Worm (Caenorhabditis elegans) whole organism, mixed stage, embryonic: ENCODE measurements around the gene tag-280.

Source experiments
- M03D4.4 ChIP-seq: sonication (generic microtip); optimal IDR thresholded peaks from 2 replicates; lab custom pipeline; 2017; ENCODE audit warnings: mild to moderate bottlenecking, missing genetic modification characterization, missing compliant biosample characterization
- bed-3 ChIP-seq: fragments of 200-800 bp; sonication (Bioruptor generic); optimal IDR thresholded peaks from 3 replicates; lab custom pipeline; 2018; ENCODE audit warnings: mild to moderate bottlenecking, missing genetic modification characterization, moderate library complexity, missing compliant biosample characterization
- blmp-1 ChIP-seq: fragments of 150-350 bp; optimal IDR thresholded peaks from 2 replicates; lab custom pipeline; 2014; ENCODE audit warnings: missing biosample characterization, missing genetic modification characterization
- ceh-39 ChIP-seq: fragments of 150-350 bp; optimal IDR thresholded peaks from 2 replicates; lab custom pipeline; 2014; ENCODE audit warnings: missing biosample characterization, missing genetic modification characterization
- ceh-43 ChIP-seq: fragments of 200-800 bp; sonication (Bioruptor generic); optimal IDR thresholded peaks from 2 replicates; lab custom pipeline; 2018; ENCODE audit warnings: mild to moderate bottlenecking, missing genetic modification characterization, moderate library complexity, missing compliant biosample characterization
- ces-1 ChIP-seq: fragments of 150-350 bp; optimal IDR thresholded peaks from 2 replicates; lab custom pipeline; 2014; ENCODE audit warnings: missing biosample characterization, missing genetic modification reagents, missing genetic modification characterization
- cnd-1 ChIP-seq: fragments of 200-800 bp; sonication (Bioruptor generic); optimal IDR thresholded peaks from 2 replicates; lab custom pipeline; 2018; ENCODE audit warnings: mild to moderate bottlenecking, missing genetic modification characterization, missing compliant biosample characterization
- drap-1 ChIP-seq: fragments of 200-800 bp; sonication (Bioruptor generic); optimal IDR thresholded peaks from 3 replicates; lab custom pipeline; 2018; ENCODE audit warnings: mild to moderate bottlenecking, missing genetic modification characterization, missing compliant biosample characterization
- elt-1 ChIP-seq: sonication (generic microtip); optimal IDR thresholded peaks from 2 replicates; lab custom pipeline; 2017; ENCODE audit warnings: missing genetic modification characterization, mild to moderate bottlenecking, missing compliant biosample characterization, antibody characterized with exemption, moderate library complexity, borderline replicate concordance; ENCODE audit not compliant: insufficient read depth
- elt-3 ChIP-seq: fragments of 150-350 bp; optimal IDR thresholded peaks from 2 replicates; lab custom pipeline; 2014; ENCODE audit warnings: missing biosample characterization, missing genetic modification characterization
- flh-1 ChIP-seq: fragments of 200-800 bp; sonication (Bioruptor generic); optimal IDR thresholded peaks from 2 replicates; lab custom pipeline; 2018; ENCODE audit warnings: mild to moderate bottlenecking, missing genetic modification characterization, moderate library complexity, missing compliant biosample characterization
- ham-2 ChIP-seq: fragments of 200-800 bp; sonication (Bioruptor generic); optimal IDR thresholded peaks from 2 replicates; lab custom pipeline; 2018; ENCODE audit warnings: mild to moderate bottlenecking, missing genetic modification characterization, missing compliant biosample characterization
- hlh-1 ChIP-seq: fragments of 150-350 bp; optimal IDR thresholded peaks from 2 replicates; lab custom pipeline; 2014; ENCODE audit warnings: missing biosample characterization, missing genetic modification reagents, missing genetic modification characterization
- lin-13 ChIP-seq: fragments of 150-350 bp; optimal IDR thresholded peaks from 2 replicates; lab custom pipeline; 2014; ENCODE audit warnings: missing biosample characterization, missing genetic modification characterization
- lin-32 ChIP-seq: fragments of 200-800 bp; sonication (Bioruptor generic); optimal IDR thresholded peaks from 2 replicates; lab custom pipeline; 2018; ENCODE audit warnings: mild to moderate bottlenecking, missing genetic modification characterization, missing compliant biosample characterization
- lsy-2 ChIP-seq: fragments of 150-350 bp; optimal IDR thresholded peaks from 2 replicates; lab custom pipeline; 2014; ENCODE audit warnings: missing biosample characterization, missing genetic modification characterization
- mep-1 ChIP-seq: fragments of 150-350 bp; optimal IDR thresholded peaks from 2 replicates; lab custom pipeline; 2017; ENCODE audit warnings: missing biosample characterization, missing genetic modification reagents, missing genetic modification characterization, inconsistent platforms
- mls-2 ChIP-seq: sonication (generic microtip); optimal IDR thresholded peaks from 2 replicates; lab custom pipeline; 2016; ENCODE audit warnings: mild to moderate bottlenecking, missing genetic modification characterization, moderate library complexity, missing compliant biosample characterization
- nhr-12 ChIP-seq: fragments of 150-350 bp; optimal IDR thresholded peaks from 2 replicates; lab custom pipeline; 2014; ENCODE audit warnings: missing biosample characterization, missing genetic modification characterization
- nhr-2 ChIP-seq: fragments of 150-350 bp; optimal IDR thresholded peaks from 2 replicates; lab custom pipeline; 2014; ENCODE audit warnings: missing biosample characterization, missing genetic modification characterization
- nhr-237 ChIP-seq: fragments of 150-350 bp; optimal IDR thresholded peaks from 2 replicates; lab custom pipeline; 2014; ENCODE audit warnings: missing biosample characterization, missing genetic modification characterization
- nhr-28 ChIP-seq: fragments of 150-350 bp; optimal IDR thresholded peaks from 2 replicates; lab custom pipeline; 2014; ENCODE audit warnings: missing biosample characterization, missing genetic modification characterization
- nhr-76 ChIP-seq: sonication (generic microtip); optimal IDR thresholded peaks from 2 replicates; lab custom pipeline; 2017; ENCODE audit warnings: missing biosample characterization, missing genetic modification characterization
- pha-4 ChIP-seq: fragments of 150-350 bp; optimal IDR thresholded peaks from 2 replicates; lab custom pipeline; 2018; ENCODE audit warnings: missing biosample characterization, missing genetic modification reagents, missing genetic modification characterization
- snpc-4 ChIP-seq: fragments of 150-350 bp; optimal IDR thresholded peaks from 2 replicates; lab custom pipeline; 2014; ENCODE audit warnings: missing biosample characterization, missing genetic modification characterization
- sptf-1 ChIP-seq: sonication (generic microtip); optimal IDR thresholded peaks from 2 replicates; lab custom pipeline; 2017; ENCODE audit warnings: mild to moderate bottlenecking, missing genetic modification characterization, moderate library complexity, missing compliant biosample characterization
- tbx-8 ChIP-seq: fragments of 200-800 bp; sonication (Bioruptor generic); optimal IDR thresholded peaks from 2 replicates; lab custom pipeline; 2018; ENCODE audit warnings: mild to moderate bottlenecking, missing genetic modification characterization, moderate library complexity, missing compliant biosample characterization
- unc-120 ChIP-seq: sonication (generic microtip); optimal IDR thresholded peaks from 2 replicates; lab custom pipeline; 2017; ENCODE audit warnings: missing genetic modification characterization, missing compliant biosample characterization; ENCODE audit not compliant: poor library complexity, severe bottlenecking
- unc-39 ChIP-seq: fragments of 150-350 bp; optimal IDR thresholded peaks from 2 replicates; lab custom pipeline; 2014; ENCODE audit warnings: missing biosample characterization, missing genetic modification characterization
- zip-8 ChIP-seq: fragments of 150-350 bp; optimal IDR thresholded peaks from 2 replicates; lab custom pipeline; 2014; ENCODE audit warnings: missing biosample characterization, missing genetic modification characterization

tag-280 gene

ce11 chrII:12452754-12453352 is 7.6 kb upstream of the tag-280 start, which contains the start of the genes sre-35 and sre-33:
TSS of gene sre-35 (minus strand) at chrII:12452854.
TSS of gene sre-33 (plus strand) at chrII:12453302.
- TF ChIP-seq lsy-2 (tag; lab: Kevin White, UChicago), result no peak
- TF ChIP-seq mep-1 (tag; lab: Kevin White, UChicago), result no peak
- TF ChIP-seq nhr-76 (tag; lab: Kevin White, UChicago), result no peak
- no peak for TF ChIP-seq ceh-43 (GFP tag; lab: Kevin White, UChicago)
- TF ChIP-seq mls-2 (tag; lab: Kevin White, UChicago), result no peak

DNA sequence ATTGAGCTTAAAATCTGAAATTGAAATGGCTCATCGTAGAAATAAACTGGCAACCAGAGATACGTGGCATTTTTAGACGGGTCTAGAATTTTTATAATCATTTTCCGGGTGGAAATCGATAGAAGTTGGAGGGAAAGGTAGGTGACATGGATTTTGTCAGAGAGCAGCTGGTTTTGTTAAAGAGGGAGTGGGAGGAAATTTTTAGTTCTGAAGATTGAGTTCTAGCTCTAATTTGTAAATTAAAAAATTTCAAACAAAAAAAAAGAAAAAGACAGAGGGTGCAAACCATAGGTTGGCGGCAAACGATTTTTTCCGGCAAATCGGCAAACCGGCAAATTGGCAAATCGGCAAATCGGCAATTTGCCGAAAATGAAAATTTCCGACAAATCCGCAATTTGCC is 3.8 kb upstream of the tag-280 start, which contains the start of gene sre-32:
Gene sre-32 (minus strand): TSS at position 101 of the 400 bp plus-strand sequence.
- TF ChIP-seq nhr-28 (tag; lab: Kevin White, UChicago) (no peak), mls-2 (tag; lab: Kevin White, UChicago) (no peak), ceh-43 (GFP tag; lab: Kevin White, UChicago) (no peak), pha-4 (tag; lab: Kevin White, UChicago) (no peak), lsy-2 (tag; lab: Kevin White, UChicago) (no peak), nhr-237 (tag; lab: Kevin White, UChicago) (no peak), drap-1 (GFP tag; lab: Kevin White, UChicago) (no peak), sptf-1 (tag; lab: Kevin White, UChicago) (no peak), elt-1 (tag; lab: Kevin White, UChicago) (no peak), blmp-1 (tag; lab: Kevin White, UChicago) (no peak), ceh-39 (tag; lab: Kevin White, UChicago) (no peak), flh-1 (GFP tag; lab: Kevin White, UChicago) (no peak), unc-120 (no peak), mep-1 (tag; lab: Kevin White, UChicago) (no peak), elt-3 (tag; lab: Kevin White, UChicago) (no peak), bed-3 (GFP tag; lab: Kevin White, UChicago) (no peak), unc-39 (tag; lab: Kevin White, UChicago) (no peak), nhr-12 (tag; lab: Kevin White, UChicago) (no peak), nhr-2 (no peak)

DNA sequence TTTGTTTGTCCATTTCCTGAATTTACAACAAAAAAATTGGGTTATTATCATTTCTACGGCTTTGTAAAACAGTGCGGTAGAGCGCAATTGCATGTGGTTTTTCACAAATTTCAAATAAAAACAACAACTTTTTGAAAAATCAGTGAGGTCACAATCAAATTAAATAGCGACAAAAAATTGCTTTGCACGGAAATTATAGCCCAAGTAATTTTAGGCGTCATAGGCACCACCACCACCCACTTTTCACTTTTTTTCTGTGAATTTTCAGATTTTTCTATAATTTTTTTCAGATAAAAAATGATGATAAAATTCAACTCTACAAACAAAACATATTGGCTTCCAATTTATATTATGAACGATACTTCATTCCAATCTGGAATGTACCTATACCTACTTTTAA is 3.2 kb upstream of the tag-280 start, which contains the start of gene sre-38:
Gene sre-38 (plus strand): TSS at position 301 of the 400 bp plus-strand sequence.
- no peak for TF ChIP-seq nhr-237 (tag; lab: Kevin White, UChicago)
- no peak for TF ChIP-seq mep-1 (tag; lab: Kevin White, UChicago)
- no peak for TF ChIP-seq lsy-2 (tag; lab: Kevin White, UChicago)
- TF ChIP-seq zip-8 (tag; lab: Kevin White, UChicago), result no peak
- TF ChIP-seq M03D4.4, result no peak
- TF ChIP-seq ham-2, result no peak
- TF ChIP-seq unc-39 (tag; lab: Kevin White, UChicago), result no peak
- TF ChIP-seq snpc-4, result no peak
- TF ChIP-seq tbx-8, result no peak
- no peak for TF ChIP-seq cnd-1 (tag; lab: Kevin White, UChicago)
- no peak for TF ChIP-seq unc-120
- TF ChIP-seq ceh-43 (GFP tag; lab: Kevin White, UChicago), result no peak
- no peak for TF ChIP-seq hlh-1 (tag; lab: Kevin White, UChicago)
- no peak for TF ChIP-seq ceh-39 (tag; lab: Kevin White, UChicago)

DNA sequence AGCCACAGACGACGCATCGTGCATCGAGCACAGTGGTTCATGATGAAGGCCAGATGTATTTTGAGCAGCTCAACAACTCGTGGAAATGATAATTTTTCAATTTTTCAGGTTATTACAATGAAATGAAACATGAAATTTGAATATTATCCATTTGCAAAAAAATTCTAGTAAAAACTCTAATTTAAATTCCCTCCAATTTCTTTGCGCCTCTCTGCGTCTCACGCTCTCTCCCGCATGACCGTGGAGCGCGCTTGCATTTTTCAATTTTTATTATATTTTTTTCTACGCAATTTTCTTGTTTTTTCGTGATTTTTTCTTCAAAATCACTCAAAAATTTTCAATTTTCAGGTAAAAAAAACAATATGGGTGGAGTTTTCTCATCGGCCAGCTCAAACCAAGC is 1.0 kb upstream of the tag-280 start, which contains the start of gene tag-281:
Gene tag-281 (plus strand): TSS at position 340 of the 400 bp plus-strand sequence.
- no peak for TF ChIP-seq M03D4.4
- peak; percentile 38 for TF ChIP-seq nhr-2
- peak; percentile 25 for TF ChIP-seq sptf-1 (tag; lab: Kevin White, UChicago)
- peak; percentile 72 for TF ChIP-seq mep-1 (tag; lab: Kevin White, UChicago)
- peak; percentile 54 for TF ChIP-seq nhr-237 (tag; lab: Kevin White, UChicago)
- TF ChIP-seq nhr-28 (tag; lab: Kevin White, UChicago), result no peak
- TF ChIP-seq lin-32 (GFP tag; lab: Kevin White, UChicago), result no peak
- TF ChIP-seq pha-4 (tag; lab: Kevin White, UChicago), result peak; percentile 17
- TF ChIP-seq lsy-2 (tag; lab: Kevin White, UChicago), result peak; percentile 82
- TF ChIP-seq lin-13 (tag; lab: Kevin White, UChicago), result peak; percentile 9
- TF ChIP-seq ceh-39 (tag; lab: Kevin White, UChicago), result peak; percentile 37
- peak; percentile 70 for TF ChIP-seq ces-1 (GFP tag; lab: Kevin White, UChicago)
